Worm (Caenorhabditis elegans): ENCODE results near the gene rpc-25.

Gene rpc-25

DNA sequence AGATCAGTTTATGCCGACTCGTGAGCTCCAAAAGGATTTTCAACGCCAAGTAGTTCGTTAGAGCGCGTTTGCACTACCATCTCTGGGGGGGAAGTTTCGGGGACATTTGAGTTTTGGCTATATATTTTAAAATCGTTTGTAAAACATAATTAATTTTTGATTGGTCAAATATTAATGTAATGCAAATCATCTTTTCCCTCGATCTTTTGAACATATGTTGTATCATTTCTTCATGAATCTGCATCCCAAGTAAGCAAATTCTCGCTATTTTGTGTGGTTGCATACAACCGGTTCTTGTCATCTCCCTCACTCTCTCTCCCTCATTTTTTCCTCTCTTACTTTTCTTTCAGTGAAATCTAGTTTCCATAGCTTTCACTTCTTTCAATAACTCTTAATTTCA lies 28.2 kb downstream of the rpc-25 start (continued):
- TF ChIP-seq sma-3 (GFP tag; optimal IDR thresholded peaks at IDR 0.05), result peak; percentile 72
- no peak for TF ChIP-seq sem-4 (tag; optimal IDR thresholded peaks at IDR 0.05)
- TF ChIP-seq ama-1 (optimal IDR thresholded peaks at IDR 0.05), result no peak
- no peak for TF ChIP-seq unc-62 (GFP tag; optimal IDR thresholded peaks at IDR 0.05)
- no peak for TF ChIP-seq lin-11 (tag; optimal IDR thresholded peaks at IDR 0.05)
- no peak for TF ChIP-seq mab-5 (tag; optimal IDR thresholded peaks at IDR 0.05)
- TF ChIP-seq nhr-25 (tag; optimal IDR thresholded peaks at IDR 0.05), result peak; percentile 50
- no peak for TF ChIP-seq nhr-23 (tag; optimal IDR thresholded peaks at IDR 0.05)
- TF ChIP-seq lsy-2 (tag; optimal IDR thresholded peaks at IDR 0.05), result peak; percentile 15 to 76
- TF ChIP-seq unc-55 (GFP tag; optimal IDR thresholded peaks at IDR 0.05), result peak; percentile 65
- no peak for TF ChIP-seq nhr-12 (tag; optimal IDR thresholded peaks at IDR 0.05)
- TF ChIP-seq ceh-82 (tag; optimal IDR thresholded peaks at IDR 0.05), result no peak
- TF ChIP-seq mbf-1 (tag; optimal IDR thresholded peaks at IDR 0.05), result no peak
- no peak for TF ChIP-seq nhr-11 (tag; optimal IDR thresholded peaks at IDR 0.05)
- TF ChIP-seq ztf-4 (tag; optimal IDR thresholded peaks at IDR 0.05), result no peak
- no peak for TF ChIP-seq ztf-1 (GFP tag; conservative IDR thresholded peaks at IDR 0.05)
- no peak for TF ChIP-seq sma-9 (GFP tag; optimal IDR thresholded peaks at IDR 0.05)
- no peak for TF ChIP-seq sma-9 (tag; optimal IDR thresholded peaks at IDR 0.05)
- no peak for TF ChIP-seq nhr-21 (tag; optimal IDR thresholded peaks at IDR 0.05)
- no peak for TF ChIP-seq nhr-77 (tag; optimal IDR thresholded peaks at IDR 0.05)
- TF ChIP-seq nhr-129 (tag; optimal IDR thresholded peaks at IDR 0.05), result peak; percentile 64

DNA sequence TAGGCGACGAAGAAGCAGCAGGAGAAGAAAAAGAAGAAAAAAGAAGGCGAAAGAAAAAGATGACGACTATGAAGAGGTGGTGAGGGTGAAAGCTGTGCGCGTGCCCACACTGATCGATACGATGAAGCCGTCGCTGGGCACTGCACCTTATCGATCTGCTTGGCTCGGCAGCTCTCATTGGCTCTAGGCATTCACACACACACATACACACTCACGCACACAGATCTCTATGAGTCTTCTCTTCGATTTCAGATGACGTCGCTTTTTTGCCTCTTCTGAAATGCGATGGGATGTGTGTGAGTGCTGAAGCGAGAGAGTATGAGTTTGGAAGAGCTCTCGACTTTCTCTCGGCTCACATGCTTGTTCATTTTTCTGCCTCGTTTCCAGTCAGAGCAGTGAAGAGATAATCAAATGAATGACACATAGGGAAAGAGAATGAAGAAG lies 31.7 kb downstream of the rpc-25 start:
- TF ChIP-seq ztf-11 (tag; optimal IDR thresholded peaks at IDR 0.05) (peak; percentile 40), nhr-6 (tag; optimal IDR thresholded peaks at IDR 0.05) (peak; percentile 86), F13H6.1 (tag; optimal IDR thresholded peaks at IDR 0.05) (peak; percentile 79), unc-39 (tag; optimal IDR thresholded peaks at IDR 0.05) (peak; percentile 60), zag-1 (tag; optimal IDR thresholded peaks at IDR 0.05) (peak; percentile 95), sem-4 (tag; optimal IDR thresholded peaks at IDR 0.05) (peak; percentile 67), sma-3 (GFP tag; optimal IDR thresholded peaks at IDR 0.05) (no peak), crh-2 (tag; optimal IDR thresholded peaks at IDR 0.05) (peak; percentile 81), lin-11 (tag; optimal IDR thresholded peaks at IDR 0.05) (peak; percentile 97), unc-55 (GFP tag; optimal IDR thresholded peaks at IDR 0.05) (peak; percentile 96), fos-1 (tag; optimal IDR thresholded peaks at IDR 0.05) (peak; percentile 39), sma-9 (GFP tag; optimal IDR thresholded peaks at IDR 0.05) (peak; percentile 79), sma-9 (tag; optimal IDR thresholded peaks at IDR 0.05) (no peak), ceh-82 (tag; optimal IDR thresholded peaks at IDR 0.05) (no peak), aly-2 (tag; optimal IDR thresholded peaks at IDR 0.05) (no peak), C34F6.9 (tag; optimal IDR thresholded peaks at IDR 0.05) (peak; percentile 95), ztf-4 (tag; optimal IDR thresholded peaks at IDR 0.05) (peak; percentile 58), nhr-23 (tag; optimal IDR thresholded peaks at IDR 0.05) (no peak), mdl-1 (tag; optimal IDR thresholded peaks at IDR 0.05) (peak; percentile 65 to 91), Y55F3AM.14 (GFP tag; optimal IDR thresholded peaks at IDR 0.05) (peak; percentile 59), lsy-2 (tag; optimal IDR thresholded peaks at IDR 0.05) (peak; percentile 68 to 83), lin-13 (GFP tag; optimal IDR thresholded peaks at IDR 0.05) (peak; percentile 67), lin-39 (tag; optimal IDR thresholded peaks at IDR 0.05) (peak; percentile 66), egl-27 (tag; optimal IDR thresholded peaks at IDR 0.05) (peak; percentile 60), nhr-129 (tag; optimal IDR thresholded peaks at IDR 0.05) (peak; percentile 92), nhr-11 (tag; optimal IDR thresholded peaks at IDR 0.05) (no peak), skn-1 (tag; optimal IDR thresholded peaks at IDR 0.05) (no peak), ZK546.5 (tag; optimal IDR thresholded peaks at IDR 0.05) (no peak), gmeb-1 (tag; optimal IDR thresholded peaks at IDR 0.05) (no peak), snpc-4 (tag; optimal IDR thresholded peaks at IDR 0.05) (peak; percentile 46), mab-5 (tag; optimal IDR thresholded peaks at IDR 0.05) (peak; percentile 75), nhr-21 (tag; optimal IDR thresholded peaks at IDR 0.05) (peak; percentile 55)

DNA sequence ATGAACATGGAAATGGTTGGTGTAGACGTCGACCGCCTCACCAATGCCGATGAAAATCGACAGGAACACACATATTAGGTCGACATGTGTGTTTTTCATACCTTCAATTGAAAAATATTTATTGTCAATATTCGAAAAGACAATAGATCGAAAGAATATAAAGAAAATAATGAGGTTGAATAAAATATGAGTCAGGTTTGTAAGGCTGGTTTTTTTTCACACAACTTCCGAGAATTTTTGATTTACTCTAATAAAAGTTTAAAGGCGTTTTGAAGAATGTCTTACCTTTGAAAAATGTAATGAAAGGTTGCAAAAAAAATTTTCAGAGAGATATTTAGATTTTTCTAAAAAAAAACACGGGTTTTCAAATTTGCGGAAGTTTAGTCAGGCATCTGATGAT lies 32.7 kb downstream of the rpc-25 start, which contains the start of gene egl-3:
Gene egl-3, minus strand, starts transcription at position 101 of the 400 bp plus-strand sequence.
- no peak for TF ChIP-seq unc-55 (GFP tag; optimal IDR thresholded peaks at IDR 0.05)
- no peak for TF ChIP-seq crh-2 (tag; optimal IDR thresholded peaks at IDR 0.05)
- TF ChIP-seq ZK546.5 (tag; optimal IDR thresholded peaks at IDR 0.05), result no peak
- TF ChIP-seq sma-3 (GFP tag; optimal IDR thresholded peaks at IDR 0.05), result no peak
- no peak for TF ChIP-seq ceh-16 (tag; optimal IDR thresholded peaks at IDR 0.05)
- TF ChIP-seq Y55F3AM.14 (GFP tag; optimal IDR thresholded peaks at IDR 0.05), result no peak
- no peak for TF ChIP-seq fos-1 (tag; optimal IDR thresholded peaks at IDR 0.05)
- TF ChIP-seq F13H6.1 (tag; optimal IDR thresholded peaks at IDR 0.05), result no peak
- TF ChIP-seq dmd-4 (tag; optimal IDR thresholded peaks at IDR 0.05), result no peak
- no peak for TF ChIP-seq mab-5 (tag; optimal IDR thresholded peaks at IDR 0.05)
- no peak for TF ChIP-seq nhr-77 (tag; optimal IDR thresholded peaks at IDR 0.05)
- TF ChIP-seq unc-62 (GFP tag; optimal IDR thresholded peaks at IDR 0.05), result no peak
- no peak for TF ChIP-seq peb-1 (tag; optimal IDR thresholded peaks at IDR 0.05)
- TF ChIP-seq egl-27 (tag; optimal IDR thresholded peaks at IDR 0.05), result no peak
- no peak for TF ChIP-seq ztf-1 (GFP tag; conservative IDR thresholded peaks at IDR 0.05)
- no peak for TF ChIP-seq unc-39 (tag; optimal IDR thresholded peaks at IDR 0.05)
- TF ChIP-seq alr-1 (tag; optimal IDR thresholded peaks at IDR 0.05), result no peak

Data from whole organism, L2 larva.